Fruit fly (Drosophila melanogaster) whole organism, embryonic: ENCODE results near the gene dls.

Experiments
- Atf-2 ChIP-seq: fragments of 200-800 bp; sonication (Bioruptor generic); optimal IDR thresholded peaks from 2 replicates; lab custom pipeline; 2016; ENCODE audit warnings: missing biosample characterization, missing genetic modification characterization
- CG11093 ChIP-seq: fragments of 200-800 bp; sonication (Bioruptor generic); IDR thresholded peaks from 3 replicates; pipeline ENCODE4 v1.3.6; 2022; ENCODE audit warnings: missing biosample characterization, missing genetic modification characterization
- CG12299 ChIP-seq: fragments of 200-800 bp; sonication (Bioruptor generic); optimal IDR thresholded peaks from 2 replicates; lab custom pipeline; 2018; ENCODE audit warnings: missing biosample characterization, mild to moderate bottlenecking, missing genetic modification characterization
- CG12391 ChIP-seq: fragments of 200-800 bp; sonication (Bioruptor generic); optimal IDR thresholded peaks from 3 replicates; lab custom pipeline; 2018; ENCODE audit warnings: missing biosample characterization, mild to moderate bottlenecking, missing genetic modification characterization, moderate library complexity
- CG13424 ChIP-seq: fragments of 200-800 bp; sonication (Bioruptor generic); optimal IDR thresholded peaks from 2 replicates; lab custom pipeline; 2019; ENCODE audit warnings: missing biosample characterization, mild to moderate bottlenecking, missing genetic modification characterization, moderate library complexity
- CG13775 ChIP-seq: fragments of 200-800 bp; sonication (Bioruptor generic); optimal IDR thresholded peaks from 3 replicates; lab custom pipeline; 2017; ENCODE audit warnings: missing biosample characterization, mild to moderate bottlenecking, missing genetic modification characterization
- CG14667 ChIP-seq: fragments of 200-800 bp; sonication (Bioruptor generic); IDR thresholded peaks from 2 replicates; pipeline ENCODE4 v1.3.6; 2022; ENCODE audit warnings: missing biosample characterization, missing genetic modification characterization
- CG1529 ChIP-seq: fragments of 200-800 bp; sonication (Bioruptor generic); optimal IDR thresholded peaks from 3 replicates; lab custom pipeline; 2018; ENCODE audit warnings: missing biosample characterization, missing genetic modification characterization
- CG16863 ChIP-seq: fragments of 200-800 bp; sonication (Bioruptor generic); optimal IDR thresholded peaks from 3 replicates; lab custom pipeline; 2016; ENCODE audit warnings: missing biosample characterization, missing genetic modification characterization
- CG17912 ChIP-seq: fragments of 200-800 bp; sonication (Bioruptor generic); optimal IDR thresholded peaks from 2 replicates; lab custom pipeline; 2018; ENCODE audit warnings: missing biosample characterization, mild to moderate bottlenecking, missing genetic modification characterization
- CG18011 ChIP-seq: fragments of 200-800 bp; sonication (Bioruptor generic); optimal IDR thresholded peaks from 2 replicates; lab custom pipeline; 2017; ENCODE audit warnings: missing biosample characterization, missing genetic modification characterization, mild to moderate bottlenecking, moderate library complexity, missing genotype
- CG18262 ChIP-seq: fragments of 200-800 bp; optimal IDR thresholded peaks from 3 replicates; lab custom pipeline; 2019; ENCODE audit warnings: missing biosample characterization, mild to moderate bottlenecking, missing genetic modification characterization, moderate library complexity
- CG2116 ChIP-seq: fragments of 200-800 bp; sonication (Bioruptor generic); optimal IDR thresholded peaks from 3 replicates; lab custom pipeline; 2018; ENCODE audit warnings: missing biosample characterization, mild to moderate bottlenecking, missing genetic modification characterization
- CG30020 ChIP-seq: fragments of 200-800 bp; optimal IDR thresholded peaks from 2 replicates; lab custom pipeline; 2019; ENCODE audit warnings: missing biosample characterization, mild to moderate bottlenecking, missing genetic modification characterization, moderate library complexity
- CG32767 ChIP-seq: fragments of 200-800 bp; sonication (Bioruptor generic); IDR thresholded peaks from 2 replicates; pipeline ENCODE4 v1.3.6; 2022; ENCODE audit warnings: missing biosample characterization, missing genetic modification characterization
- CG3281 ChIP-seq: fragments of 200-800 bp; sonication (Bioruptor generic); optimal IDR thresholded peaks from 3 replicates; lab custom pipeline; 2017; ENCODE audit warnings: missing biosample characterization, mild to moderate bottlenecking, missing genetic modification characterization
- CG3407 ChIP-seq: fragments of 200-800 bp; sonication (Bioruptor generic); optimal IDR thresholded peaks from 2 replicates; lab custom pipeline; 2018; ENCODE audit warnings: missing biosample characterization, mild to moderate bottlenecking, missing genetic modification characterization
- CG3847 ChIP-seq: fragments of 200-800 bp; sonication (Bioruptor generic); IDR thresholded peaks from 2 replicates; pipeline ENCODE4 v1.3.6; 2022; ENCODE audit warnings: missing biosample characterization, missing genetic modification characterization
- CG42726 ChIP-seq: fragments of 200-800 bp; sonication (Bioruptor generic); IDR thresholded peaks from 2 replicates; pipeline ENCODE4 v1.3.6; 2022; ENCODE audit warnings: missing biosample characterization, missing genetic modification characterization; ENCODE audit not compliant: partially characterized antibody
- CG8924 ChIP-seq: fragments of 200-800 bp; optimal IDR thresholded peaks from 3 replicates; lab custom pipeline; 2019; ENCODE audit warnings: missing biosample characterization, mild to moderate bottlenecking, missing genetic modification characterization, moderate library complexity
- CG9817 ChIP-seq: fragments of 200-800 bp; sonication (Bioruptor generic); optimal IDR thresholded peaks from 2 replicates; lab custom pipeline; 2018; ENCODE audit warnings: missing biosample characterization, mild to moderate bottlenecking, missing genetic modification characterization, moderate library complexity
- CrebB ChIP-seq: fragments of 200-800 bp; sonication (Bioruptor generic); optimal IDR thresholded peaks from 3 replicates; lab custom pipeline; 2018; ENCODE audit warnings: missing biosample characterization, mild to moderate bottlenecking, missing genetic modification characterization
- D19B ChIP-seq: fragments of 200-800 bp; sonication (Bioruptor generic); optimal IDR thresholded peaks from 2 replicates; lab custom pipeline; 2017; ENCODE audit warnings: missing biosample characterization, mild to moderate bottlenecking, missing genetic modification characterization
- Doc2 ChIP-seq: fragments of 200-800 bp; sonication (Bioruptor generic); IDR thresholded peaks from 2 replicates; pipeline ENCODE4 v1.3.6; 2022; ENCODE audit warnings: missing biosample characterization, missing genetic modification characterization
- HLHmδ ChIP-seq: fragments of 200-800 bp; sonication (Bioruptor generic); optimal IDR thresholded peaks from 2 replicates; lab custom pipeline; 2018; ENCODE audit warnings: missing biosample characterization, mild to moderate bottlenecking, missing genetic modification characterization, moderate library complexity
- NC2β ChIP-seq: fragments of 200-800 bp; sonication (Bioruptor generic); optimal IDR thresholded peaks from 2 replicates; lab custom pipeline; 2016; ENCODE audit warnings: missing biosample characterization, missing genetic modification characterization
- NK7.1 ChIP-seq: fragments of 200-800 bp; sonication (Bioruptor generic); optimal IDR thresholded peaks from 3 replicates; lab custom pipeline; 2016; ENCODE audit warnings: missing biosample characterization, missing genetic modification characterization
- Neu2 ChIP-seq: fragments of 200-800 bp; sonication (Bioruptor generic); optimal IDR thresholded peaks from 3 replicates; lab custom pipeline; 2016; ENCODE audit warnings: missing biosample characterization, missing genetic modification characterization, borderline replicate concordance
- Opbp ChIP-seq: fragments of 200-800 bp; sonication (Bioruptor generic); IDR thresholded peaks from 3 replicates; pipeline ENCODE4 v1.3.6; 2022; ENCODE audit warnings: missing biosample characterization, missing genetic modification characterization; ENCODE audit not compliant: partially characterized antibody
- PHDP ChIP-seq: fragments of 200-800 bp; sonication (Bioruptor generic); optimal IDR thresholded peaks from 3 replicates; lab custom pipeline; 2018; ENCODE audit warnings: missing biosample characterization, mild to moderate bottlenecking, missing genetic modification characterization, moderate library complexity
- Six4 ChIP-seq: fragments of 200-800 bp; sonication (Bioruptor generic); optimal IDR thresholded peaks from 2 replicates; lab custom pipeline; 2016; ENCODE audit warnings: missing biosample characterization, missing genetic modification characterization
- abd-A ChIP-seq: fragments of 200-800 bp; sonication (Bioruptor generic); optimal IDR thresholded peaks from 3 replicates; lab custom pipeline; 2019; ENCODE audit warnings: missing biosample characterization, mild to moderate bottlenecking, missing genetic modification characterization, moderate library complexity
- al ChIP-seq: fragments of 200-800 bp; sonication (Bioruptor generic); IDR thresholded peaks from 2 replicates; pipeline ENCODE4 v1.3.6; 2022; ENCODE audit warnings: missing biosample characterization, missing genetic modification characterization
- crc ChIP-seq: fragments of 200-800 bp; sonication (Bioruptor generic); optimal IDR thresholded peaks from 2 replicates; lab custom pipeline; 2016; ENCODE audit warnings: missing biosample characterization, missing genetic modification characterization
- crp ChIP-seq, 2 experiments: fragments of 200-800 bp; sonication (Bioruptor generic); optimal IDR thresholded peaks; 2 replicates in 1 of 2; 3 replicates in 1 of 2; lab custom pipeline; 2017; ENCODE audit warnings: missing biosample characterization in 2 of 2, missing genetic modification characterization in 2 of 2, mild to moderate bottlenecking in 1 of 2, moderate library complexity in 1 of 2
- fu2 ChIP-seq: fragments of 200-800 bp; sonication (Bioruptor generic); optimal IDR thresholded peaks from 2 replicates; lab custom pipeline; 2016; ENCODE audit warnings: missing biosample characterization, missing genetic modification characterization
- gcm ChIP-seq: fragments of 200-800 bp; sonication (Bioruptor generic); optimal IDR thresholded peaks from 2 replicates; lab custom pipeline; 2019; ENCODE audit warnings: missing biosample characterization, mild to moderate bottlenecking, missing genetic modification characterization, moderate library complexity
- gt ChIP-seq: fragments of 200-800 bp; sonication (Bioruptor generic); IDR thresholded peaks from 2 replicates; pipeline ENCODE4 v1.3.6; 2022; ENCODE audit warnings: missing biosample characterization, missing genetic modification characterization
- h ChIP-seq: fragments of >200 bp; optimal IDR thresholded peaks from 2 replicates; lab custom pipeline; 2017
- her ChIP-seq: fragments of 200-800 bp; sonication (Bioruptor generic); optimal IDR thresholded peaks from 2 replicates; lab custom pipeline; 2016; ENCODE audit warnings: missing biosample characterization, missing genetic modification characterization
- knrl ChIP-seq: fragments of 200-800 bp; sonication (Bioruptor generic); IDR thresholded peaks from 3 replicates; pipeline ENCODE4 v1.3.6; 2022; ENCODE audit warnings: missing biosample characterization, missing genetic modification characterization; ENCODE audit not compliant: partially characterized antibody
- luna ChIP-seq: fragments of 200-800 bp; sonication (Bioruptor generic); optimal IDR thresholded peaks from 2 replicates; lab custom pipeline; 2016; ENCODE audit warnings: missing biosample characterization, missing genetic modification characterization
- nerfin-1 ChIP-seq: fragments of 200-800 bp; sonication (Bioruptor generic); optimal IDR thresholded peaks from 3 replicates; lab custom pipeline; 2019; ENCODE audit warnings: missing biosample characterization, mild to moderate bottlenecking, missing genetic modification characterization, moderate library complexity
- org-1 ChIP-seq: fragments of 200-800 bp; sonication (Bioruptor generic); optimal IDR thresholded peaks from 2 replicates; lab custom pipeline; 2017; ENCODE audit warnings: missing biosample characterization, missing genetic modification characterization
- phol ChIP-seq: fragments of 200-800 bp; sonication (Bioruptor generic); optimal IDR thresholded peaks from 3 replicates; lab custom pipeline; 2018; ENCODE audit warnings: missing biosample characterization, mild to moderate bottlenecking, missing genetic modification characterization, moderate library complexity
- pita ChIP-seq: fragments of 200-800 bp; sonication (Bioruptor generic); optimal IDR thresholded peaks from 2 replicates; lab custom pipeline; 2017; ENCODE audit warnings: missing biosample characterization, mild to moderate bottlenecking, missing genetic modification characterization
- sima ChIP-seq: fragments of 200-800 bp; sonication (Bioruptor generic); optimal IDR thresholded peaks from 2 replicates; lab custom pipeline; 2016; ENCODE audit warnings: missing biosample characterization, missing genetic modification characterization
- sqz ChIP-seq: fragments of 200-800 bp; sonication (Bioruptor generic); optimal IDR thresholded peaks from 3 replicates; lab custom pipeline; 2018; ENCODE audit warnings: missing biosample characterization, mild to moderate bottlenecking, missing genetic modification characterization
- tna ChIP-seq: fragments of 200-800 bp; sonication (Bioruptor generic); IDR thresholded peaks from 2 replicates; pipeline ENCODE4 v1.3.6; 2022; ENCODE audit warnings: missing biosample characterization, missing genetic modification characterization; ENCODE audit not compliant: partially characterized antibody
- unc-4 ChIP-seq: fragments of 200-800 bp; sonication (Bioruptor generic); IDR thresholded peaks from 2 replicates; pipeline ENCODE4 v1.3.6; 2022; ENCODE audit warnings: missing biosample characterization, missing genetic modification characterization; ENCODE audit not compliant: partially characterized antibody

The dls gene

DNA sequence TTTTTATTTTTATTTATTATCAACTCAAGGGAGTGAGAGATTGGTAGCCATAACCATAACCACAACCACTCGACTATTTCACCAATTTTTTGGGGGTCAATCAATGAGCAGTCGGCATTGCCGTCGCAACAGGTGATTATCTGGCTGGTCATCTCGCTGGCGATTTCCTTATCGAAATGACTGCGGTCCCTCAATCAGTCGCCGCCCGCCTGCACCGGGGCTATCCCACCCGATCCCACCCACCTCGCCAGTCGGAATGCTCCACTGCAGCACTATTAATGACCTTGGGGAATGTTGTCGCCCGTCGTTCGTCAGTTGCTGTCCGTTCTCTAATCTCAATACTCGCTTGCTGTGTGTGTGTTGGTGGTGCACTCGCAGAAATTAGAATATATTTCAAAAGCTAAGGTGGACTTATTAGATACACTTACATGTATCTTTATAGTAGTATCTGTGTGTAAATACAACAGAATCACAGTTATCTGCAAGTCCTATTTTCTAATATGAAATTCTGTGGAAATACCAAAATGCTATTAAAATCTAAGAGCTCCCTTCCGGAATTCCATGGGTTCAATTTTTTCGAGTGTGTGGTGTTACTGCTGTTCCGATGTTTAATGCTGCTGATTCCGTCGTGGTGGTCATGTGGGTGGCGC lies 40.6 kb upstream of the dls start (continued):
- TF ChIP-seq CG42726 (GFP tag; lab: Robert Waterston, UW) (no peak), NC2β (GFP tag; lab: Kevin White, UChicago) (peak; percentile 1), CG3281 (GFP tag; lab: Kevin White, UChicago) (peak; percentile 77), CG18262 (tag; lab: Kevin White, UChicago) (peak; percentile 57), phol (peak; percentile 67), D19B (GFP tag; lab: Kevin White, UChicago) (no peak), tna (GFP tag; lab: Robert Waterston, UW) (no peak), nerfin-1 (peak; percentile 47), CG9817 (tag; lab: Kevin White, UChicago) (peak; percentile 72), Opbp (GFP tag; lab: Robert Waterston, UW) (no peak), h (lab: Kevin White, UChicago) (no peak), CG11093 (peak; percentile 31; the same call in 1 of the 3 replicates), knrl (GFP tag; lab: Robert Waterston, UW) (no peak), gcm (GFP tag; lab: Kevin White, UChicago) (no peak), unc-4 (no peak), CG12299 (tag; lab: Kevin White, UChicago) (no peak), crc (GFP tag; lab: Kevin White, UChicago) (peak; percentile 37), CG12391 (tag; lab: Kevin White, UChicago) (peak; percentile 63), CG16863 (GFP tag; lab: Kevin White, UChicago) (peak; percentile 55), her (peak; percentile 42), CG2116 (GFP tag; lab: Kevin White, UChicago) (no peak), CG13775 (peak; percentile 65), CG32767 (GFP tag; lab: Robert Waterston, UW) (no peak), CG14667 (GFP tag; lab: Robert Waterston, UW) (no peak), Atf-2 (GFP tag; lab: Kevin White, UChicago) (peak; percentile 35), CG13424 (tag; lab: Kevin White, UChicago) (peak; percentile 77), CG3407 (GFP tag; lab: Kevin White, UChicago) (no peak), CG30020 (tag; lab: Kevin White, UChicago) (no peak), Doc2 (no peak), CG18011 (no peak), HLHmδ (GFP tag; lab: Kevin White, UChicago) (no peak), gt (GFP tag; lab: Robert Waterston, UW) (no peak), sqz (GFP tag; lab: Kevin White, UChicago) (no peak), CG8924 (tag; lab: Kevin White, UChicago) (peak; percentile 73), abd-A (tag; lab: Kevin White, UChicago) (no peak), Neu2 (GFP tag; lab: Kevin White, UChicago) (no peak), sima (GFP tag; lab: Kevin White, UChicago) (no peak), al (GFP tag; lab: Robert Waterston, UW) (peak; percentile 53; the same call in 1 of the 2 replicates), fu2 (GFP tag; lab: Kevin White, UChicago) (peak; percentile 60), CG17912 (GFP tag; lab: Kevin White, UChicago) (no peak), Six4 (GFP tag; lab: Kevin White, UChicago) (no peak), CG1529 (GFP tag; lab: Kevin White, UChicago) (peak; percentile 12), CrebB (tag; lab: Kevin White, UChicago) (no peak), crp (GFP tag; optimal IDR thresholded peaks at IDR 0.05; lab: Kevin White, UChicago) (no peak), NK7.1 (GFP tag; lab: Kevin White, UChicago) (peak; percentile 46), org-1 (GFP tag; lab: Kevin White, UChicago) (peak; percentile 74), PHDP (tag; lab: Kevin White, UChicago) (peak; percentile 58), luna (GFP tag; lab: Kevin White, UChicago) (no peak), pita (GFP tag; lab: Kevin White, UChicago) (no peak), CG3847 (GFP tag; lab: Robert Waterston, UW) (peak; percentile 66)
